Worm (Caenorhabditis elegans): ENCODE data around the gene F16H6.9.

ce11 chrV:18198421-18198820 lies 18.5 kb upstream of the F16H6.9 start, which contains the start of gene F16H6.4:
- TF ChIP-seq B0019.2 (GFP tag; conservative IDR thresholded peaks at IDR 0.05) (no peak), snpc-4 (GFP tag; optimal IDR thresholded peaks at IDR 0.05) (no peak), snpc-4 (tag; optimal IDR thresholded peaks at IDR 0.05) (no peak), C06A6.2 (GFP tag; conservative IDR thresholded peaks at IDR 0.05) (no peak), mcd-1 (GFP tag; IDR thresholded peaks at IDR 0.05) (no peak), F49E8.2 (tag; optimal IDR thresholded peaks at IDR 0.05; ENCODE audit: insufficient read depth) (no peak)
